Worm (Caenorhabditis elegans) whole organism, late embryonic: ENCODE results near the gene scl-12.

ENCODE experiments used
- C38D4.7 ChIP-seq: fragments of 200-800 bp; sonication (Bioruptor generic); optimal IDR thresholded peaks from 2 replicates; lab custom pipeline; 2018; ENCODE audit warnings: mild to moderate bottlenecking, missing genetic modification characterization, moderate library complexity, missing compliant biosample characterization
- K09A11.1 ChIP-seq: sonication (generic microtip); optimal IDR thresholded peaks from 2 replicates; lab custom pipeline; 2017; ENCODE audit warnings: antibody characterized with exemption, mild to moderate bottlenecking, missing genetic modification characterization, missing compliant biosample characterization; ENCODE audit not compliant: insufficient read depth
- ama-1 ChIP-seq: fragments of 150-350 bp; optimal IDR thresholded peaks from 2 replicates; lab custom pipeline; 2014
- ceh-14 ChIP-seq: sonication (generic microtip); optimal IDR thresholded peaks from 2 replicates; lab custom pipeline; 2016; ENCODE audit warnings: missing genotype, missing genetic modification characterization, missing compliant biosample characterization
- ceh-2 ChIP-seq: sonication (generic microtip); optimal IDR thresholded peaks from 2 replicates; lab custom pipeline; 2016; ENCODE audit warnings: missing genotype, missing genetic modification characterization, missing compliant biosample characterization
- ceh-22 ChIP-seq: sonication (generic microtip); optimal IDR thresholded peaks from 2 replicates; lab custom pipeline; 2017; ENCODE audit warnings: missing biosample characterization, missing genetic modification characterization
- ceh-24 ChIP-seq: sonication (generic microtip); optimal IDR thresholded peaks from 2 replicates; lab custom pipeline; 2016; ENCODE audit warnings: mild to moderate bottlenecking, missing genetic modification characterization, missing compliant biosample characterization
- ceh-34 ChIP-seq: sonication (generic microtip); optimal IDR thresholded peaks from 2 replicates; lab custom pipeline; 2016; ENCODE audit warnings: mild to moderate bottlenecking, missing genetic modification characterization, missing compliant biosample characterization
- ceh-45 ChIP-seq: fragments of 200-800 bp; sonication (Bioruptor generic); IDR thresholded peaks from 2 replicates; pipeline ENCODE4 v1.3.6; 2022; ENCODE audit warnings: missing genetic modification reagents, missing genetic modification characterization, missing compliant biosample characterization
- ceh-48 ChIP-seq: sonication (generic microtip); optimal IDR thresholded peaks from 2 replicates; lab custom pipeline; 2016; ENCODE audit warnings: missing genetic modification characterization, inconsistent platforms, missing compliant biosample characterization
- ceh-6 ChIP-seq: fragments of 200-800 bp; sonication (Bioruptor generic); optimal IDR thresholded peaks from 2 replicates; lab custom pipeline; 2018; ENCODE audit warnings: mild to moderate bottlenecking, missing genetic modification characterization, missing compliant biosample characterization
- che-1 ChIP-seq: sonication (generic microtip); optimal IDR thresholded peaks from 2 replicates; lab custom pipeline; 2016; ENCODE audit warnings: mild to moderate bottlenecking, missing genetic modification characterization, missing compliant biosample characterization
- dmd-4 ChIP-seq: sonication (generic microtip); optimal IDR thresholded peaks from 2 replicates; lab custom pipeline; 2016; ENCODE audit warnings: borderline replicate concordance, missing genetic modification characterization, missing compliant biosample characterization
- dve-1 ChIP-seq: sonication (generic microtip); optimal IDR thresholded peaks from 2 replicates; lab custom pipeline; 2017; ENCODE audit warnings: antibody characterized with exemption, mild to moderate bottlenecking, missing genetic modification characterization, missing compliant biosample characterization
- elt-4 ChIP-seq: sonication (generic microtip); optimal IDR thresholded peaks from 2 replicates; lab custom pipeline; 2016; ENCODE audit warnings: missing genetic modification characterization, missing compliant biosample characterization
- ets-4 ChIP-seq: sonication (generic microtip); optimal IDR thresholded peaks from 2 replicates; lab custom pipeline; 2016; ENCODE audit warnings: missing genetic modification characterization, missing compliant biosample characterization
- fax-1 ChIP-seq: sonication (generic microtip); optimal IDR thresholded peaks from 2 replicates; lab custom pipeline; 2016; ENCODE audit warnings: missing genotype, missing genetic modification characterization, missing compliant biosample characterization
- hlh-8 ChIP-seq: sonication (generic microtip); optimal IDR thresholded peaks from 2 replicates; lab custom pipeline; 2016; ENCODE audit warnings: missing genotype, missing genetic modification characterization, missing compliant biosample characterization
- lim-6 ChIP-seq: sonication (generic microtip); optimal IDR thresholded peaks from 2 replicates; lab custom pipeline; 2016; ENCODE audit warnings: missing genetic modification characterization, missing compliant biosample characterization
- madf-2 ChIP-seq: sonication (generic microtip); optimal IDR thresholded peaks from 2 replicates; lab custom pipeline; 2017; ENCODE audit warnings: missing genetic modification characterization, missing compliant biosample characterization
- nfya-1 ChIP-seq: sonication (generic microtip); optimal IDR thresholded peaks from 2 replicates; lab custom pipeline; 2017; ENCODE audit warnings: missing genetic modification characterization, mild to moderate bottlenecking, missing compliant biosample characterization, antibody characterized with exemption, moderate library complexity
- pax-1 ChIP-seq: fragments of 150-350 bp; optimal IDR thresholded peaks from 2 replicates; lab custom pipeline; 2014; ENCODE audit warnings: missing biosample characterization, missing genetic modification characterization
- pha-2 ChIP-seq: sonication (generic microtip); optimal IDR thresholded peaks from 2 replicates; lab custom pipeline; 2017; ENCODE audit warnings: mild to moderate bottlenecking, missing genetic modification characterization, missing compliant biosample characterization
- pqm-1 ChIP-seq: sonication (generic microtip); optimal IDR thresholded peaks from 2 replicates; lab custom pipeline; 2016; ENCODE audit warnings: missing genetic modification characterization, missing compliant biosample characterization
- ref-2 ChIP-seq: sonication (generic microtip); optimal IDR thresholded peaks from 2 replicates; lab custom pipeline; 2016; ENCODE audit warnings: missing genetic modification characterization, missing compliant biosample characterization
- rnt-1 ChIP-seq: sonication (generic microtip); optimal IDR thresholded peaks from 2 replicates; lab custom pipeline; 2016; ENCODE audit warnings: missing genetic modification characterization, missing compliant biosample characterization
- sdc-2 ChIP-seq: sonication (generic microtip); optimal IDR thresholded peaks from 2 replicates; lab custom pipeline; 2016; ENCODE audit warnings: missing genotype, missing genetic modification characterization, missing compliant biosample characterization
- sox-2 ChIP-seq: fragments of 200-800 bp; sonication (Bioruptor generic); IDR thresholded peaks from 2 replicates; pipeline ENCODE4 v1.3.6; 2022; ENCODE audit warnings: missing genetic modification reagents, missing genetic modification characterization, missing compliant biosample characterization
- sox-4 ChIP-seq: sonication (generic microtip); optimal IDR thresholded peaks from 2 replicates; lab custom pipeline; 2017; ENCODE audit warnings: mild to moderate bottlenecking, missing genetic modification characterization, inconsistent platforms, missing compliant biosample characterization
- tbx-7 ChIP-seq: sonication (generic microtip); optimal IDR thresholded peaks from 2 replicates; lab custom pipeline; 2016; ENCODE audit warnings: missing genotype, missing genetic modification characterization, missing compliant biosample characterization
- unc-3 ChIP-seq, 2 experiments: fragments of 200-800 bp in 1 of 2; sonication (Bioruptor generic) in 1 of 2; sonication (generic microtip) in 1 of 2; conservative IDR thresholded peaks in 1 of 2; optimal IDR thresholded peaks in 1 of 2; 2 replicates each; pipeline versions ENCODE4 v1.3.6 to Lab custom; 2016 to 2022; ENCODE audit warnings: missing compliant biosample characterization in 2 of 2, missing genetic modification characterization in 2 of 2, missing genetic modification reagents in 1 of 2
- unc-42 ChIP-seq: sonication (generic microtip); optimal IDR thresholded peaks from 2 replicates; lab custom pipeline; 2016; ENCODE audit warnings: missing genotype, missing genetic modification characterization, missing compliant biosample characterization
- unc-55 ChIP-seq: sonication (generic microtip); optimal IDR thresholded peaks from 2 replicates; lab custom pipeline; 2017; ENCODE audit warnings: missing biosample characterization, missing genetic modification reagents, missing genetic modification characterization
- unc-86 ChIP-seq: sonication (generic microtip); optimal IDR thresholded peaks from 2 replicates; lab custom pipeline; 2016; ENCODE audit warnings: missing genetic modification characterization, missing compliant biosample characterization
- zip-5 ChIP-seq: sonication (generic microtip); optimal IDR thresholded peaks from 2 replicates; lab custom pipeline; 2016; ENCODE audit warnings: missing genetic modification characterization, missing compliant biosample characterization
- ztf-16 ChIP-seq: sonication (generic microtip); optimal IDR thresholded peaks from 2 replicates; lab custom pipeline; 2017; ENCODE audit warnings: missing genetic modification characterization, missing compliant biosample characterization

The scl-12 gene

DNA sequence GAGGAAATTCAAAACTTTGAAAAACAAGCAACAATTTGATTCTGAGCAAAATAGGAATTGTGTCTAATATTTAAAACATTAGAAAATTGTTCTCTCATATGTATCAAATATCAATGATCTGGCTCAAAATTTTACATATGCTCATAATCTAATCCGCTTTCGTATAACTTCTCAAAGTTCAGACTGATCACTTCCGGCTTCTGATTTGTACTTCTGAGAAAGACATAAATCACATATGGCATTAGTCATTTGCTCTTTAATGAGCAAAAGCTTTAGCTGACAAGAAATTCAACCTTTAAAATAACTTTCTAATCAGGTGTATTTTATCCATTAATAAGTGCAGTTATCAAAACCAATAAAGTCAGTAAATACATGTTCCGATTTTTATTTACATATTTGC lies 43.5 kb downstream of the scl-12 start:
- no peak for TF ChIP-seq pha-2
- no peak for TF ChIP-seq ceh-24 (tag; lab: Kevin White, UChicago)
- TF ChIP-seq unc-3 (GFP tag; conservative IDR thresholded peaks at IDR 0.05; lab: Robert Waterston, UW), result no peak
- no peak for TF ChIP-seq unc-3 (tag; optimal IDR thresholded peaks at IDR 0.05; lab: Kevin White, UChicago)
- no peak for TF ChIP-seq fax-1
- TF ChIP-seq ceh-22 (tag; lab: Kevin White, UChicago), result no peak
- no peak for TF ChIP-seq unc-55 (GFP tag; lab: Kevin White, UChicago)

DNA sequence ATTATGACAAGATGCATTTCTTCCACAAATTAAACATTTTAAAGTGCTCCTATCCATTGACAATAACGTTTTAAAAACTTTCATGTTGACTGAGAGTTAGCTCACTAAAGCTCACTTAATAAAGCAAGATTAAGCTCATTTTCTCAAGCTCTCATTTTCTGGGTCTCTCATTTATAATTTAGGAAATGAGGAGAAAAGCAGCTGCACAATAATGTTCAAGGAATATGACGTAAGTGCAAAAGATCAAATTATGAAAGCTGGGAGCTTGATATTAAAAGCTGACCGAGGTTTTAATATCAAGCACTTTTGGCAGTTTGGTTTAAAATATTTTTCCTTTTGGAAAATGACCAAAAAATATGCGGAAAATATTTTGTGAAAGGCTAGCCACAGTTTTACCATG lies 45.4 kb downstream of the scl-12 start, which contains the start of gene nhr-188:
nhr-188 (minus strand) TSS at position 84 of the 400 bp plus-strand sequence.
- TF ChIP-seq unc-42 (tag; lab: Kevin White, UChicago) (no peak), sox-2 (GFP tag; lab: Robert Waterston, UW) (no peak), ets-4 (no peak), unc-55 (GFP tag; lab: Kevin White, UChicago) (no peak), pqm-1 (tag; lab: Kevin White, UChicago) (no peak), C38D4.7 (no peak), ztf-16 (tag; lab: Kevin White, UChicago) (no peak), madf-2 (no peak), K09A11.1 (tag; lab: Kevin White, UChicago) (no peak), ceh-2 (tag; lab: Kevin White, UChicago) (no peak), ama-1 (no peak), che-1 (tag; lab: Kevin White, UChicago) (no peak), sdc-2 (tag; lab: Kevin White, UChicago) (no peak), nfya-1 (tag; lab: Kevin White, UChicago) (no peak), hlh-8 (tag; lab: Kevin White, UChicago) (no peak), tbx-7 (tag; lab: Kevin White, UChicago) (no peak), sox-4 (tag; lab: Kevin White, UChicago) (no peak)
- TF ChIP-seq, all 69 proteins: peak for 0

DNA sequence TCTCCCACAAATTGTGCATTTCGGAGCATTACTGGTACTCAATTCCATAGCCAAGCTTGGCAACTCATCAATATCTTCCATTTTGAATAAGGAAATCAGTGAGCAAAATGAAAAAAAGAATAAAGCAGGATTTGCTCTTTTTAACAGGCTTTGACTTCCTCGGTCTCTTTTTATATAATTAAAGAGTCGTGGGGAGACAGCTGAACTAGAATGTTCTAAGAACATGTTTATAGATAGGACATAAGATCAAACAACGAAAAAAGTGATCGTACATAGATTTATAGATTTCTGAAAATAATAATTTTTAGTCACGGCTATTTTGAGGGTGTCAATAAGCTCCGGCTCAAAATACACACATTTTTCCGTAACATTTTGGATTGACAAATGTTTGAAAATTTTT lies 47.7 kb downstream of the scl-12 start, which contains the start of gene nhr-189:
nhr-189 (minus strand) TSS at position 121 of the 400 bp plus-strand sequence.
- TF ChIP-seq ref-2 (tag; lab: Kevin White, UChicago) (no peak), rnt-1 (tag; lab: Kevin White, UChicago) (no peak), ceh-6 (no peak), fax-1 (no peak), ceh-45 (GFP tag; lab: Robert Waterston, UW) (no peak), unc-3 (GFP tag; conservative IDR thresholded peaks at IDR 0.05; lab: Robert Waterston, UW) (no peak), unc-3 (tag; optimal IDR thresholded peaks at IDR 0.05; lab: Kevin White, UChicago) (no peak), dve-1 (tag; lab: Kevin White, UChicago) (no peak), zip-5 (tag; lab: Kevin White, UChicago) (no peak), ceh-14 (tag; lab: Kevin White, UChicago) (no peak), ceh-34 (no peak), lim-6 (tag; lab: Kevin White, UChicago) (no peak), nfya-1 (tag; lab: Kevin White, UChicago) (no peak)

DNA sequence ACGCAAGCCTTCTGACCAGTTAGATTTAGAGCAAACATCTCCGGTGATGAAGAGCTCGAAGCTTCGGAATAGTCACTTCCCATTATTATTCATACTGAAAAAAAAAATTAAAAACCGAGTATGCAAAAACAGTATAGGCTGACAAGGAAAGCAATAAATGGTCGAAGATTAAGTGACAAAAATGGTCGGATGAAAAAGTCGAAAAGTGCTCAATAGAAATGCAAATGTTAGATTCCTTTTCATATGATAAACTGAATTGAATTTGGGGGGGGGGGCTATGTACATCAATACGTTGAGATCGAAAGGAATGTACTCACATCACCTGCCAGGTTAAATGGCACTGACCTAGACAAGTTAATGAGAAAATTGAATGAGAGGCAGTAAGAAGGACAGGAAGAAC lies 50.5 kb downstream of the scl-12 start, which contains the start of gene nhr-187:
nhr-187 (minus strand) TSS at position 101 of the 400 bp plus-strand sequence.
- TF ChIP-seq dmd-4 (tag; lab: Kevin White, UChicago), result no peak
- no peak for TF ChIP-seq ceh-48 (tag; lab: Kevin White, UChicago)
- TF ChIP-seq elt-4 (tag; lab: Kevin White, UChicago), result no peak
- TF ChIP-seq pha-2, result no peak
- TF ChIP-seq madf-2, result no peak
- TF ChIP-seq unc-86, result no peak
- no peak for TF ChIP-seq unc-3 (GFP tag; conservative IDR thresholded peaks at IDR 0.05; lab: Robert Waterston, UW)
- TF ChIP-seq unc-3 (tag; optimal IDR thresholded peaks at IDR 0.05; lab: Kevin White, UChicago), result no peak
- no peak for TF ChIP-seq pax-1 (tag; lab: Kevin White, UChicago)
